Fruit fly (Drosophila melanogaster): ENCODE measurements around the gene CG18649.

CG18649 gene

dm6 chr3L:15054035-15054434 lies at the start of gene CG18649:
TSS of gene CG18649 (minus strand) at chr3L:15054135.
- no peak for TF ChIP-seq fru (GFP tag; optimal IDR thresholded peaks at IDR 0.05)
- TF ChIP-seq psq (GFP tag; optimal IDR thresholded peaks at IDR 0.05) = no peak
- no peak for TF ChIP-seq br (GFP tag; optimal IDR thresholded peaks at IDR 0.05)
- TF ChIP-seq Dif (GFP tag; optimal IDR thresholded peaks at IDR 0.05; ENCODE audit: partially characterized antibody) = no peak
- no peak for TF ChIP-seq CrebA (GFP tag; optimal IDR thresholded peaks at IDR 0.05; ENCODE audit: borderline replicate concordance)
- no peak for TF ChIP-seq pan (optimal IDR thresholded peaks at IDR 0.05)

dm6 chr3L:15102669-15103309 lies 48.9 kb upstream of the CG18649 start:
- no peak for TF ChIP-seq jim (GFP tag; optimal IDR thresholded peaks at IDR 0.05)
- TF ChIP-seq woc (GFP tag; optimal IDR thresholded peaks at IDR 0.05) = peak; percentile 39
- TF ChIP-seq h (GFP tag; optimal IDR thresholded peaks at IDR 0.05) = peak; percentile 26
- peak; percentile 17 for TF ChIP-seq psq (GFP tag; optimal IDR thresholded peaks at IDR 0.05)
- no peak for TF ChIP-seq tai (GFP tag; optimal IDR thresholded peaks at IDR 0.05)
- TF ChIP-seq N (GFP tag; optimal IDR thresholded peaks at IDR 0.05) = no peak
- peak; percentile 40 for TF ChIP-seq HLH106 (tag; optimal IDR thresholded peaks at IDR 0.05)
- peak in 1 of 2 experiments; percentile 4 for TF ChIP-seq foxo (GFP tag; optimal IDR thresholded peaks at IDR 0.05)

dm6 chr3L:15101639-15102413 lies 47.9 kb upstream of the CG18649 start:
- TF ChIP-seq sv (GFP tag; optimal IDR thresholded peaks at IDR 0.05) = no peak
- no peak for TF ChIP-seq N (GFP tag; optimal IDR thresholded peaks at IDR 0.05)
- TF ChIP-seq Rel (GFP tag; optimal IDR thresholded peaks at IDR 0.05) = no peak
- peak; percentile 20 for TF ChIP-seq Rel (tag; optimal IDR thresholded peaks at IDR 0.05)
- no peak for TF ChIP-seq Myc (optimal IDR thresholded peaks at IDR 0.05)
- peak; percentile 46 for TF ChIP-seq h (GFP tag; optimal IDR thresholded peaks at IDR 0.05)
- TF ChIP-seq Hnf4 (GFP tag; optimal IDR thresholded peaks at IDR 0.05) = no peak
- TF ChIP-seq jim (GFP tag; optimal IDR thresholded peaks at IDR 0.05) = no peak
- peak; percentile 68 for TF ChIP-seq woc (GFP tag; optimal IDR thresholded peaks at IDR 0.05)
- no peak for TF ChIP-seq Hr78 (GFP tag; optimal IDR thresholded peaks at IDR 0.05)
- TF ChIP-seq brk (GFP tag; optimal IDR thresholded peaks at IDR 0.05) = peak; percentile 46
- no peak for TF ChIP-seq OdsH (GFP tag; optimal IDR thresholded peaks at IDR 0.05)
- TF ChIP-seq lola (GFP tag; optimal IDR thresholded peaks at IDR 0.05) = no peak
- TF ChIP-seq dmrt93B (GFP tag; optimal IDR thresholded peaks at IDR 0.05) = peak; percentile 15
- TF ChIP-seq Dfd (GFP tag; optimal IDR thresholded peaks at IDR 0.05) = no peak
- TF ChIP-seq HLH106 (tag; optimal IDR thresholded peaks at IDR 0.05) = peak; percentile 42
- peak; percentile 60 for TF ChIP-seq fru (GFP tag; optimal IDR thresholded peaks at IDR 0.05)
- no peak for TF ChIP-seq CG9705 (GFP tag; optimal IDR thresholded peaks at IDR 0.05)
- TF ChIP-seq GATAd (GFP tag; optimal IDR thresholded peaks at IDR 0.05) = no peak
- TF ChIP-seq dl (GFP tag; optimal IDR thresholded peaks at IDR 0.05; ENCODE audit: insufficient read depth in 1 of 2, partially characterized antibody in 2 of 2) = no peak
- no peak for TF ChIP-seq Vsx2 (GFP tag; optimal IDR thresholded peaks at IDR 0.05; ENCODE audit: partially characterized antibody)
- TF ChIP-seq tai (GFP tag; optimal IDR thresholded peaks at IDR 0.05) = no peak
- no peak for TF ChIP-seq sage (GFP tag; optimal IDR thresholded peaks at IDR 0.05)
- peak; percentile 2 for TF ChIP-seq Jra (GFP tag; optimal IDR thresholded peaks at IDR 0.05)
- peak; percentile 97 for TF ChIP-seq psq (GFP tag; optimal IDR thresholded peaks at IDR 0.05)
- no peak for TF ChIP-seq pan (optimal IDR thresholded peaks at IDR 0.05)
- no peak for TF ChIP-seq CrebA (GFP tag; optimal IDR thresholded peaks at IDR 0.05; ENCODE audit: borderline replicate concordance)
- no peak for TF ChIP-seq Sp1 (GFP tag; optimal IDR thresholded peaks at IDR 0.05)
- TF ChIP-seq Abd-B (GFP tag; optimal IDR thresholded peaks at IDR 0.05) = no peak
- TF ChIP-seq Mio (GFP tag; optimal IDR thresholded peaks at IDR 0.05) = no peak
- no peak for TF ChIP-seq dsf (GFP tag; optimal IDR thresholded peaks at IDR 0.05; ENCODE audit: borderline replicate concordance)
- no peak for TF ChIP-seq CG32264 (GFP tag; optimal IDR thresholded peaks at IDR 0.05)
- peak; percentile 16 for TF ChIP-seq Hr83 (GFP tag; optimal IDR thresholded peaks at IDR 0.05; ENCODE audit: poor library complexity, severe bottlenecking)
- TF ChIP-seq ey (GFP tag; optimal IDR thresholded peaks at IDR 0.05) = peak; percentile 38
- no peak for TF ChIP-seq usp (GFP tag; optimal IDR thresholded peaks at IDR 0.05)
- TF ChIP-seq br (GFP tag; optimal IDR thresholded peaks at IDR 0.05) = no peak
- TF ChIP-seq Dif (GFP tag; optimal IDR thresholded peaks at IDR 0.05; ENCODE audit: partially characterized antibody) = peak; percentile 70
- TF ChIP-seq foxo (GFP tag; optimal IDR thresholded peaks at IDR 0.05) = peak in 1 of 2 experiments; percentile 25
- no peak for TF ChIP-seq rgr (GFP tag; optimal IDR thresholded peaks at IDR 0.05)
